Worm (Caenorhabditis elegans): ENCODE results near the gene sup-10.

The sup-10 gene

DNA sequence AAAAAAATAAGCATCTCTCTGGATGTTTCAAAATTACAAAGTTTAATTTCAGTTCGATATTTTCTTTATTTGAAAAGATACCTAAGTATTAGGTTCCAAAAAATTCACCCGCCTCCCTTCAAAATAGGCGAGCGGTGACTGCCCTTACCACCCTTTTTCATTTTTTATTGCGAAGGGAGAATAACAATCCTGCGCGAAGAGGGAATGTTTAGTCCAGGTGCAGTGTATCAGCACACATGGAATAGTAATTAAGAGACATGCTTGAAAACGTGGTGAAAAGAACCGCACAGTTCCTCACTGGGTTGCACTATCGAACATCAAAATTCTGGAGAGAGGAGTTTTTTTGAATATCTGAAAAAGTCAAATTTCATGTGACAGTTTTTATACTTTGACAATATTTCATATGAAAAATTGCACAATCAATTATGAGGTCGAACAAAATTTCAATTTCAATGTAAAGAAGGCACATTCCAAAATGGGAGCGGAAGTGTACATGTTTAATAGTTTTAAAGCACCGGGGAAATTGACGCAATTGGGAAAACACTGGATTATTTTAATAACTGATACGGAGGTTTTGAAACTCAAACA is 16.3 kb downstream of the sup-10 start (continued):
- TF ChIP-seq gei-8 (GFP tag; optimal IDR thresholded peaks at IDR 0.05) (no peak), dmd-9 (GFP tag; IDR thresholded peaks at IDR 0.05) (peak; percentile 78), cey-2 (tag; optimal IDR thresholded peaks at IDR 0.05; ENCODE audit: borderline replicate concordance, insufficient read depth) (no peak), tra-1 (GFP tag; IDR thresholded peaks at IDR 0.05) (peak; percentile 86; the same call in 1 of the 2 replicates)

- TF ChIP-seq ceh-32 (tag; optimal IDR thresholded peaks at IDR 0.05; ENCODE audit: poor library complexity) (no peak), daf-12 (tag; optimal IDR thresholded peaks at IDR 0.05) (no peak), daf-19 (GFP tag; conservative IDR thresholded peaks at IDR 0.05) (0 out of 2 replicates have a peak, but pooled peaks have one; percentile 45), lin-1 (GFP tag; IDR thresholded peaks at IDR 0.05) (0 out of 2 replicates have a peak, but pooled peaks have one; percentile 28), lin-13 (GFP tag; optimal IDR thresholded peaks at IDR 0.05) (no peak), nhr-11 (tag; optimal IDR thresholded peaks at IDR 0.05) (no peak), lsy-2 (tag; optimal IDR thresholded peaks at IDR 0.05) (no peak), fos-1 (tag; optimal IDR thresholded peaks at IDR 0.05) (no peak), ces-1 (GFP tag; optimal IDR thresholded peaks at IDR 0.05) (no peak), lin-15B (tag; optimal IDR thresholded peaks at IDR 0.05) (no peak), Y5F2A.4 (GFP tag; optimal IDR thresholded peaks at IDR 0.05) (no peak), ctbp-1 (GFP tag; IDR thresholded peaks at IDR 0.05) (no peak), nhr-25 (tag; optimal IDR thresholded peaks at IDR 0.05; ENCODE audit: borderline replicate concordance, insufficient read depth) (no peak), mep-1 (tag; optimal IDR thresholded peaks at IDR 0.05) (peak; percentile 63), ceh-20 (GFP tag; IDR thresholded peaks at IDR 0.05) (peak; percentile 65; the same call in 1 of the 2 replicates), saeg-2 (GFP tag; IDR thresholded peaks at IDR 0.05) (no peak), ztf-11 (tag; optimal IDR thresholded peaks at IDR 0.05) (no peak), skn-1 (tag; optimal IDR thresholded peaks at IDR 0.05) (no peak), rbr-2 (tag; optimal IDR thresholded peaks at IDR 0.05) (peak; percentile 66), ceh-28 (tag; optimal IDR thresholded peaks at IDR 0.05) (no peak), aly-2 (tag; optimal IDR thresholded peaks at IDR 0.05) (no peak), R02D3.7 (tag; optimal IDR thresholded peaks at IDR 0.05) (no peak), spr-3 (GFP tag; optimal IDR thresholded peaks at IDR 0.05) (no peak), nhr-42 (GFP tag; IDR thresholded peaks at IDR 0.05) (peak; percentile 79), Y105C5A.15 (GFP tag; IDR thresholded peaks at IDR 0.05) (no peak), mdl-1 (tag; optimal IDR thresholded peaks at IDR 0.05) (peak in 1 of 2 experiments; percentile 21), nhr-6 (tag; optimal IDR thresholded peaks at IDR 0.05) (no peak), daf-8 (GFP tag; IDR thresholded peaks at IDR 0.05) (no peak), zfp-2 (tag; optimal IDR thresholded peaks at IDR 0.05) (no peak), zip-2 (tag; optimal IDR thresholded peaks at IDR 0.05) (peak; percentile 8), nhr-77 (tag; optimal IDR thresholded peaks at IDR 0.05) (peak; percentile 74), mes-2 (tag; optimal IDR thresholded peaks at IDR 0.05; ENCODE audit: poor library complexity, severe bottlenecking) (peak; percentile 72), aha-1 (tag) (peak; percentile 20), F37D6.2 (tag; optimal IDR thresholded peaks at IDR 0.05) (peak; percentile 64), egl-43 (GFP tag; IDR thresholded peaks at IDR 0.05) (peak; percentile 70; the same call in 1 of the 2 replicates), tra-1 (GFP tag; IDR thresholded peaks at IDR 0.05) (no peak), nhr-41 (GFP tag; IDR thresholded peaks at IDR 0.05) (no peak), jun-1 (tag; optimal IDR thresholded peaks at IDR 0.05) (no peak), dpl-1 (GFP tag; optimal IDR thresholded peaks at IDR 0.05) (no peak), dve-1 (tag; optimal IDR thresholded peaks at IDR 0.05; ENCODE audit: insufficient read depth) (peak; percentile 36), set-16 (GFP tag; IDR thresholded peaks at IDR 0.05) (no peak), lin-39 (tag; optimal IDR thresholded peaks at IDR 0.05) (no peak), zag-1 (tag; optimal IDR thresholded peaks at IDR 0.05) (no peak), F26F4.8 (GFP tag; conservative IDR thresholded peaks at IDR 0.05) (no peak), mdt-29 (GFP tag; IDR thresholded peaks at IDR 0.05) (no peak), lim-7 (GFP tag; IDR thresholded peaks at IDR 0.05) (no peak)
These were observed 17.4 kb downstream of the sup-10 start for ce11 chrX:17545498-17545897.
